Fruit fly (Drosophila melanogaster): ENCODE results near the gene Snmp1.

Snmp1 gene

DNA sequence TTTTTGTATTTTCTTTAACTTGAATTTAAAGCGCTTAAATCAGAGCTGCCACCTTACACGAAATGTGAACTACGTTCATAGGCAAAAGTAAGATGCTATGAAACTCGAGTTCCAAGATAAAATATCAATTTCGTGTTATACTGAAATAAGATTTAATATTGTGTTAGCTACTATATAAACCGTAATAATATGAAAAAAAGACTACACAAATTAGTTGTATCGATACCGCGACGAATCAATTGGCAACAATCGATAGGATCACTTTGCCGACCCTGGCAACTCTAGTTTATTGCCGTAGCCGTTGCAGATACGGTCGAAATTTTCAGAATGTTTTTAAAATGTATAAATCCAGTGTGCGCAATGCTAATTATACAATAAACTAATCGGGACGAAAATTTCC, 27.5 kb downstream of the Snmp1 start, which contains the start of gene SNF4Agamma (continued):
- TF ChIP-seq odd (GFP tag; optimal IDR thresholded peaks at IDR 0.05) (no peak), Dek (tag; optimal IDR thresholded peaks at IDR 0.05) (peak; percentile 32), CG15479 (GFP tag; optimal IDR thresholded peaks at IDR 0.05) (no peak), CG32772 (GFP tag; IDR thresholded peaks at IDR 0.05) (no peak), CG18764 (GFP tag; optimal IDR thresholded peaks at IDR 0.05) (peak; percentile 10), BtbVII (GFP tag; optimal IDR thresholded peaks at IDR 0.05) (no peak), CG1024 (GFP tag; IDR thresholded peaks at IDR 0.05) (no peak), HmgD (GFP tag; optimal IDR thresholded peaks at IDR 0.05) (no peak), bbx (GFP tag; IDR thresholded peaks at IDR 0.05; ENCODE audit: partially characterized antibody) (peak; percentile 77), HLH4C (GFP tag; IDR thresholded peaks at IDR 0.05; ENCODE audit: partially characterized antibody) (peak; percentile 53; the same call in 2 of the 3 replicates), CG2678 (tag; optimal IDR thresholded peaks at IDR 0.05) (peak; percentile 30), CG15514 (GFP tag; optimal IDR thresholded peaks at IDR 0.05) (peak; percentile 65), CG30403 (GFP tag; optimal IDR thresholded peaks at IDR 0.05) (peak; percentile 62), CG9215 (GFP tag; IDR thresholded peaks at IDR 0.05) (no peak), CG8089 (GFP tag; optimal IDR thresholded peaks at IDR 0.05) (no peak), CG4854 (GFP tag; optimal IDR thresholded peaks at IDR 0.05) (peak; percentile 20), CG13424 (tag; optimal IDR thresholded peaks at IDR 0.05) (peak; percentile 11), CG17385 (GFP tag; optimal IDR thresholded peaks at IDR 0.05) (no peak), abd-A (tag; optimal IDR thresholded peaks at IDR 0.05) (no peak), bcd (GFP tag; optimal IDR thresholded peaks at IDR 0.05) (no peak), Lim3 (GFP tag; IDR thresholded peaks at IDR 0.05) (no peak), oc (tag; optimal IDR thresholded peaks at IDR 0.05) (no peak), HHEX (GFP tag; optimal IDR thresholded peaks at IDR 0.05) (no peak), CG6689 (GFP tag; IDR thresholded peaks at IDR 0.05) (no peak), CG10543 (GFP tag; optimal IDR thresholded peaks at IDR 0.05) (no peak), CG16813 (GFP tag; IDR thresholded peaks at IDR 0.05; ENCODE audit: partially characterized antibody) (peak; percentile 77), CG34224 (GFP tag; IDR thresholded peaks at IDR 0.05; ENCODE audit: partially characterized antibody) (peak; percentile 65), pnt (GFP tag; optimal IDR thresholded peaks at IDR 0.05) (no peak), Max (GFP tag; optimal IDR thresholded peaks at IDR 0.05) (no peak), MTF-1 (GFP tag; optimal IDR thresholded peaks at IDR 0.05; ENCODE audit: borderline replicate concordance) (no peak), CG17912 (GFP tag; optimal IDR thresholded peaks at IDR 0.05) (no peak), HLH3B (GFP tag; IDR thresholded peaks at IDR 0.05) (no peak), CG14050 (GFP tag; IDR thresholded peaks at IDR 0.05) (no peak), CG2116 (GFP tag; optimal IDR thresholded peaks at IDR 0.05) (peak; percentile 35), CG12071 (GFP tag; optimal IDR thresholded peaks at IDR 0.05) (no peak), CG32767 (GFP tag; IDR thresholded peaks at IDR 0.05) (no peak), wdn (GFP tag; IDR thresholded peaks at IDR 0.05) (no peak), sima (GFP tag; optimal IDR thresholded peaks at IDR 0.05) (no peak), nau (GFP tag; optimal IDR thresholded peaks at IDR 0.05) (no peak), MBD-R2 (GFP tag; IDR thresholded peaks at IDR 0.05) (peak; percentile 36; the same call in 1 of the 2 replicates), mld (GFP tag; IDR thresholded peaks at IDR 0.05; ENCODE audit: partially characterized antibody) (peak; percentile 41; the same call in 1 of the 3 replicates)
